Fruit fly (Drosophila melanogaster): ENCODE data around the gene vari.

The vari gene

dm6 chr2L:20759809-20760485 is 36.9 kb downstream of the vari start:
- TF ChIP-seq usp (GFP tag; optimal IDR thresholded peaks at IDR 0.05): no peak
- TF ChIP-seq Dll (optimal IDR thresholded peaks at IDR 0.05): no peak
- TF ChIP-seq psq (optimal IDR thresholded peaks at IDR 0.05): no peak

- TF ChIP-seq CG8478 (optimal IDR thresholded peaks at IDR 0.05) (no peak), EcR (GFP tag; optimal IDR thresholded peaks at IDR 0.05) (no peak), Dll (optimal IDR thresholded peaks at IDR 0.05) (no peak), psq (optimal IDR thresholded peaks at IDR 0.05) (no peak), pan (optimal IDR thresholded peaks at IDR 0.05) (no peak), usp (GFP tag; optimal IDR thresholded peaks at IDR 0.05) (no peak)
Observed at dm6 chr2L:20758847-20759465, 37.9 kb downstream of the vari start.

dm6 chr2L:20758188-20758846 is 38.5 kb downstream of the vari start:
- TF ChIP-seq Dll (optimal IDR thresholded peaks at IDR 0.05): no peak
- no peak for TF ChIP-seq psq (optimal IDR thresholded peaks at IDR 0.05)
- TF ChIP-seq CG8478 (optimal IDR thresholded peaks at IDR 0.05): no peak
- no peak for TF ChIP-seq pan (optimal IDR thresholded peaks at IDR 0.05)
- TF ChIP-seq EcR (GFP tag; optimal IDR thresholded peaks at IDR 0.05): no peak
- no peak for TF ChIP-seq usp (GFP tag; optimal IDR thresholded peaks at IDR 0.05)

- TF ChIP-seq CG8478 (optimal IDR thresholded peaks at IDR 0.05) (no peak), EcR (GFP tag; optimal IDR thresholded peaks at IDR 0.05) (no peak)
Observed at dm6 chr2L:20757808-20758187, 39.0 kb downstream of the vari start, which contains the start of the genes Rhau and dia. Gene Rhau, minus strand, starts transcription at chr2L:20757985. Gene dia, plus strand, starts transcription at chr2L:20758144.

- no peak for TF ChIP-seq usp (GFP tag; optimal IDR thresholded peaks at IDR 0.05)
- no peak for TF ChIP-seq Dll (optimal IDR thresholded peaks at IDR 0.05)
- TF ChIP-seq pan (optimal IDR thresholded peaks at IDR 0.05): no peak
- TF ChIP-seq EcR (GFP tag; optimal IDR thresholded peaks at IDR 0.05): no peak
- TF ChIP-seq psq (optimal IDR thresholded peaks at IDR 0.05): no peak
- no peak for TF ChIP-seq CG8478 (optimal IDR thresholded peaks at IDR 0.05)
Observed at dm6 chr2L:20752160-20752559, 44.7 kb downstream of the vari start, which contains the start of the genes Amacr and Ns4. Gene Amacr, minus strand, starts transcription at chr2L:20752341. Gene Ns4, plus strand, starts transcription at chr2L:20752476.

Measured in whole organism.